Worm (Caenorhabditis elegans): ENCODE data around the gene C28A5.1.

DNA sequence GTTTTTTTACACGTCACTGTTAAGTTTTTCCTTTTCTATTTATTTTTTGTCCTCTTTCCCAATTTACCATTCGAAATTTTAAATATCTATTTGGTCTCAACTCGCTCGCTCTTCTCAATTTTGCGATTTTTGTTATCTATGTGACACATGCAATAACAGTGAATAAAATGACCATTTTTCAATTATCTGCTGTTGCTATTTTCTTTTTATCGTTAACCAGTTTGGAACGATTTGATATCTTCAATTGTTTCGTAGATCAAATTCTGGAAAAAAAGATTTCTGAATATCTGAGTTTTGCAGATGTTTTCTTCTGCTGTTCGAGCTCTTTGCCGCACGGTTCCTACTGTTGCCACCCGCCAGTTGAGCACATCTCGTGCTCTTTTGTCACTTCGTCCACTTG is 27.0 kb downstream of the C28A5.1 start, which contains the start of gene prdx-3:
- TF ChIP-seq lin-15B (tag; optimal IDR thresholded peaks at IDR 0.05) (no peak), ces-1 (GFP tag; optimal IDR thresholded peaks at IDR 0.05) (no peak)

All from whole organism, L4 larva.